Worm (Caenorhabditis elegans): ENCODE data around the gene ZK1067.3.

DNA sequence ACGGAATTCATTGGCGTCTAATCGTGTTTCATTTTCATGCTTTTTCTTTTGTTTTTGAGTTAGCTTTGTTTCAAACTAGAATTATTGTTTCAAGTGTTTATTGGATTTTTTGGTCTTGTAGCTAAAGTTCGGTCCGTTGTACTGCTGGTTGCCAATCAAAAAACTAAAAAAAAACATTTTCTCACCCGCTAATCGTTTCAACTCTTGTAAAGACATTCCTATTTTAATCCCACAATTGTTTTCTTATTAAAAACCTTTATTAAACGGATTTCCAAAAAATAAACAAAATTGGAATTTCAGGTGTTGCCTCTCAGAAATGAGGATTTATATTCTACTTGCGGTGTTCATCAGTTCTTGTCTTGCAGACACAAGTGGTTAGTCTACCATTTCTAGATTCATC is 9.9 kb downstream of the ZK1067.3 start, which contains the start of gene T26C5.2:
- TF ChIP-seq zag-1 (tag; optimal IDR thresholded peaks at IDR 0.05) (no peak), saeg-2 (GFP tag; IDR thresholded peaks at IDR 0.05) (no peak), lin-13 (GFP tag; optimal IDR thresholded peaks at IDR 0.05) (no peak), fos-1 (tag; optimal IDR thresholded peaks at IDR 0.05) (no peak), mep-1 (tag; optimal IDR thresholded peaks at IDR 0.05) (no peak), unc-62 (GFP tag; optimal IDR thresholded peaks at IDR 0.05 in 1 of 2) (no peak), unc-62 (tag; optimal IDR thresholded peaks at IDR 0.05) (no peak), T26A8.4 (GFP tag; IDR thresholded peaks at IDR 0.05) (no peak), dmd-8 (GFP tag; IDR thresholded peaks at IDR 0.05) (no peak), zfp-3 (GFP tag; conservative IDR thresholded peaks at IDR 0.05) (no peak), set-16 (GFP tag; IDR thresholded peaks at IDR 0.05) (no peak), ceh-44 (GFP tag; IDR thresholded peaks at IDR 0.05) (no peak), attf-4 (tag; optimal IDR thresholded peaks at IDR 0.05) (no peak)

Data from whole organism, L4 larva.